Fruit fly (Drosophila melanogaster) whole organism, embryonic: ENCODE measurements around the gene Nepl13.

Experiments
- Atf6 ChIP-seq: fragments of 200-800 bp; sonication (Bioruptor generic); IDR thresholded peaks from 2 replicates; pipeline ENCODE4 v1.3.6; 2022; ENCODE audit warnings: missing biosample characterization, missing genetic modification characterization
- CG10209 ChIP-seq: fragments of 200-800 bp; sonication (Bioruptor generic); optimal IDR thresholded peaks from 3 replicates; lab custom pipeline; 2017; ENCODE audit warnings: missing biosample characterization, mild to moderate bottlenecking, missing genetic modification characterization, missing genetic modification reagents
- CG11696 ChIP-seq: fragments of 200-800 bp; sonication (Bioruptor generic); IDR thresholded peaks from 2 replicates; pipeline ENCODE4 v1.3.6; 2022; ENCODE audit warnings: missing biosample characterization, missing genetic modification characterization
- CG13424 ChIP-seq: fragments of 200-800 bp; sonication (Bioruptor generic); optimal IDR thresholded peaks from 2 replicates; lab custom pipeline; 2019; ENCODE audit warnings: missing biosample characterization, mild to moderate bottlenecking, missing genetic modification characterization, moderate library complexity
- CG14014 ChIP-seq: fragments of 200-800 bp; sonication (Bioruptor generic); IDR thresholded peaks from 2 replicates; pipeline ENCODE4 v1.3.6; 2022; ENCODE audit warnings: missing biosample characterization, missing genetic modification characterization
- CG14860 ChIP-seq: fragments of 200-800 bp; sonication (Bioruptor generic); IDR thresholded peaks from 3 replicates; pipeline ENCODE4 v1.3.6; 2022; ENCODE audit warnings: missing biosample characterization, missing genetic modification characterization; ENCODE audit not compliant: partially characterized antibody
- CG1529 ChIP-seq: fragments of 200-800 bp; sonication (Bioruptor generic); optimal IDR thresholded peaks from 3 replicates; lab custom pipeline; 2018; ENCODE audit warnings: missing biosample characterization, missing genetic modification characterization
- CG15696 ChIP-seq: fragments of 200-800 bp; sonication (Bioruptor generic); optimal IDR thresholded peaks from 2 replicates; lab custom pipeline; 2019; ENCODE audit warnings: missing biosample characterization, mild to moderate bottlenecking, missing genetic modification characterization, moderate library complexity
- CG16813 ChIP-seq: fragments of 200-800 bp; sonication (Bioruptor generic); IDR thresholded peaks from 3 replicates; pipeline ENCODE4 v1.3.6; 2022; ENCODE audit warnings: missing biosample characterization, missing genetic modification characterization; ENCODE audit not compliant: partially characterized antibody
- CG17802 ChIP-seq: fragments of 200-800 bp; sonication (Bioruptor generic); optimal IDR thresholded peaks from 2 replicates; lab custom pipeline; 2018; ENCODE audit warnings: missing biosample characterization, mild to moderate bottlenecking, missing genetic modification characterization, moderate library complexity
- CG17829 ChIP-seq: fragments of 200-800 bp; optimal IDR thresholded peaks from 2 replicates; lab custom pipeline; 2019; ENCODE audit warnings: missing biosample characterization, mild to moderate bottlenecking, missing genetic modification characterization, moderate library complexity
- CG18262 ChIP-seq: fragments of 200-800 bp; optimal IDR thresholded peaks from 3 replicates; lab custom pipeline; 2019; ENCODE audit warnings: missing biosample characterization, mild to moderate bottlenecking, missing genetic modification characterization, moderate library complexity
- CG4404 ChIP-seq: fragments of 200-800 bp; sonication (Bioruptor generic); IDR thresholded peaks from 2 replicates; pipeline ENCODE4 v1.3.6; 2022; ENCODE audit warnings: missing biosample characterization, missing genetic modification characterization
- CG7556 ChIP-seq: fragments of 200-800 bp; sonication (Bioruptor generic); optimal IDR thresholded peaks from 2 replicates; lab custom pipeline; 2017; ENCODE audit warnings: missing biosample characterization, mild to moderate bottlenecking, missing genetic modification characterization
- CG7963 ChIP-seq: fragments of 200-800 bp; sonication (Bioruptor generic); IDR thresholded peaks from 3 replicates; pipeline ENCODE4 v1.3.6; 2022; ENCODE audit warnings: missing biosample characterization, missing genetic modification characterization; ENCODE audit not compliant: partially characterized antibody
- CG8944 ChIP-seq: fragments of 200-800 bp; sonication (Bioruptor generic); optimal IDR thresholded peaks from 3 replicates; lab custom pipeline; 2016; ENCODE audit warnings: missing biosample characterization, missing genetic modification characterization
- D19B ChIP-seq: fragments of 200-800 bp; sonication (Bioruptor generic); optimal IDR thresholded peaks from 2 replicates; lab custom pipeline; 2017; ENCODE audit warnings: missing biosample characterization, mild to moderate bottlenecking, missing genetic modification characterization
- Dad ChIP-seq: fragments of 200-800 bp; sonication (Bioruptor generic); optimal IDR thresholded peaks from 3 replicates; lab custom pipeline; 2016; ENCODE audit warnings: missing biosample characterization, missing genetic modification characterization
- Fer1 ChIP-seq: fragments of 200-800 bp; sonication (Bioruptor generic); optimal IDR thresholded peaks from 2 replicates; lab custom pipeline; 2017; ENCODE audit warnings: missing biosample characterization, mild to moderate bottlenecking, missing genetic modification characterization
- HmgZ ChIP-seq: fragments of 200-800 bp; sonication (Bioruptor generic); optimal IDR thresholded peaks from 2 replicates; lab custom pipeline; 2018; ENCODE audit warnings: missing biosample characterization, mild to moderate bottlenecking, missing genetic modification characterization
- Hr51 ChIP-seq, 2 experiments: fragments of 200-800 bp; sonication (Bioruptor generic); optimal IDR thresholded peaks; 2 replicates in 1 of 2; 3 replicates in 1 of 2; lab custom pipeline; 2016 to 2018; ENCODE audit warnings: missing biosample characterization in 2 of 2, missing genetic modification characterization in 2 of 2, mild to moderate bottlenecking in 1 of 2, moderate library complexity in 1 of 2
- Lim3 ChIP-seq: fragments of 200-800 bp; sonication (Bioruptor generic); IDR thresholded peaks from 2 replicates; pipeline ENCODE4 v1.3.6; 2022; ENCODE audit warnings: missing biosample characterization, missing genetic modification characterization
- NC2β ChIP-seq: fragments of 200-800 bp; sonication (Bioruptor generic); optimal IDR thresholded peaks from 2 replicates; lab custom pipeline; 2016; ENCODE audit warnings: missing biosample characterization, missing genetic modification characterization
- Sry-δ ChIP-seq: fragments of 200-800 bp; sonication (Bioruptor generic); optimal IDR thresholded peaks from 2 replicates; lab custom pipeline; 2016; ENCODE audit warnings: missing biosample characterization, missing genetic modification characterization
- TFAM ChIP-seq: fragments of 200-800 bp; sonication (Bioruptor generic); optimal IDR thresholded peaks from 2 replicates; lab custom pipeline; 2017; ENCODE audit warnings: missing biosample characterization, missing genetic modification characterization, inconsistent platforms
- Tbp ChIP-seq: fragments of >200 bp; optimal IDR thresholded peaks from 2 replicates; lab custom pipeline; 2018; ENCODE audit warnings: missing biosample characterization, missing genetic modification characterization
- Vsx1 ChIP-seq: fragments of 200-800 bp; sonication (Bioruptor generic); optimal IDR thresholded peaks from 2 replicates; lab custom pipeline; 2017; ENCODE audit warnings: missing biosample characterization, mild to moderate bottlenecking, missing genetic modification characterization, missing genetic modification reagents
- ato ChIP-seq: fragments of 200-800 bp; sonication (Bioruptor generic); IDR thresholded peaks from 2 replicates; pipeline ENCODE4 v1.3.6; 2022; ENCODE audit warnings: missing biosample characterization, missing genetic modification characterization; ENCODE audit not compliant: partially characterized antibody
- crc ChIP-seq: fragments of 200-800 bp; sonication (Bioruptor generic); optimal IDR thresholded peaks from 2 replicates; lab custom pipeline; 2016; ENCODE audit warnings: missing biosample characterization, missing genetic modification characterization
- crol ChIP-seq: fragments of 200-800 bp; sonication (Bioruptor generic); IDR thresholded peaks from 2 replicates; pipeline ENCODE4 v1.3.6; 2022; ENCODE audit warnings: missing biosample characterization, missing genetic modification characterization
- da ChIP-seq: fragments of 200-800 bp; sonication (Bioruptor generic); optimal IDR thresholded peaks from 2 replicates; lab custom pipeline; 2016; ENCODE audit warnings: missing biosample characterization, missing genetic modification characterization
- dimm ChIP-seq: fragments of 200-800 bp; sonication (Bioruptor generic); IDR thresholded peaks from 2 replicates; pipeline ENCODE4 v1.3.6; 2022; ENCODE audit warnings: missing biosample characterization, missing genetic modification characterization
- fu2 ChIP-seq: fragments of 200-800 bp; sonication (Bioruptor generic); optimal IDR thresholded peaks from 2 replicates; lab custom pipeline; 2016; ENCODE audit warnings: missing biosample characterization, missing genetic modification characterization
- gfzf ChIP-seq: fragments of 200-800 bp; sonication (Bioruptor generic); optimal IDR thresholded peaks from 2 replicates; lab custom pipeline; 2016; ENCODE audit warnings: missing biosample characterization, mild to moderate bottlenecking, missing genetic modification characterization, moderate library complexity
- gro ChIP-seq: fragments of 200-800 bp; sonication (Bioruptor generic); optimal IDR thresholded peaks from 2 replicates; lab custom pipeline; 2016; ENCODE audit warnings: missing biosample characterization, missing genetic modification characterization
- gsb-n ChIP-seq: fragments of 200-800 bp; sonication (Bioruptor generic); optimal IDR thresholded peaks from 3 replicates; lab custom pipeline; 2018; ENCODE audit warnings: missing biosample characterization, mild to moderate bottlenecking, missing genetic modification characterization
- hb ChIP-seq: fragments of 200-800 bp; sonication (Bioruptor generic); IDR thresholded peaks from 3 replicates; pipeline ENCODE4 v1.3.6; 2022; ENCODE audit warnings: missing biosample characterization, missing genetic modification characterization; ENCODE audit not compliant: partially characterized antibody
- knrl ChIP-seq: fragments of 200-800 bp; sonication (Bioruptor generic); IDR thresholded peaks from 3 replicates; pipeline ENCODE4 v1.3.6; 2022; ENCODE audit warnings: missing biosample characterization, missing genetic modification characterization; ENCODE audit not compliant: partially characterized antibody
- nmo ChIP-seq: fragments of 200-800 bp; sonication (Bioruptor generic); optimal IDR thresholded peaks from 2 replicates; lab custom pipeline; 2018; ENCODE audit warnings: missing biosample characterization, mild to moderate bottlenecking, missing genetic modification characterization, moderate library complexity
- nom ChIP-seq: fragments of 200-800 bp; sonication (Bioruptor generic); optimal IDR thresholded peaks from 2 replicates; lab custom pipeline; 2017; ENCODE audit warnings: missing biosample characterization, missing genetic modification characterization, mild to moderate bottlenecking, moderate library complexity, missing genetic modification reagents
- onecut ChIP-seq: fragments of 200-800 bp; sonication (Bioruptor generic); IDR thresholded peaks from 2 replicates; pipeline ENCODE4 v1.3.6; 2022; ENCODE audit warnings: missing biosample characterization, missing genetic modification characterization
- pzg ChIP-seq: fragments of 200-800 bp; sonication (Bioruptor generic); optimal IDR thresholded peaks from 3 replicates; lab custom pipeline; 2018; ENCODE audit warnings: missing biosample characterization, mild to moderate bottlenecking, missing genetic modification characterization, moderate library complexity
- stwl ChIP-seq: fragments of 200-800 bp; sonication (Bioruptor generic); optimal IDR thresholded peaks from 3 replicates; lab custom pipeline; 2018; ENCODE audit warnings: missing biosample characterization, mild to moderate bottlenecking, missing genetic modification characterization, moderate library complexity
- tna ChIP-seq: fragments of 200-800 bp; sonication (Bioruptor generic); IDR thresholded peaks from 2 replicates; pipeline ENCODE4 v1.3.6; 2022; ENCODE audit warnings: missing biosample characterization, missing genetic modification characterization; ENCODE audit not compliant: partially characterized antibody
- vnd ChIP-seq: fragments of 200-800 bp; sonication (Bioruptor generic); IDR thresholded peaks from 3 replicates; pipeline ENCODE4 v1.3.6; 2022; ENCODE audit warnings: missing biosample characterization, missing genetic modification characterization; ENCODE audit not compliant: partially characterized antibody

Gene Nepl13

dm6 chr3R:22724149-22724973 lies 36.5 kb downstream of the Nepl13 start, which contains the start of gene Irp-1A (continued):
- no peak for TF ChIP-seq CG17802
- peak; percentile 23 for TF ChIP-seq D19B
- TF ChIP-seq CG14014 (GFP tag; lab: Robert Waterston, UW): peak; percentile 81
- peak; percentile 9 for TF ChIP-seq CG1529 (GFP tag; lab: Kevin White, UChicago)
- peak; percentile 58 for TF ChIP-seq gro
- peak; percentile 57 for TF ChIP-seq Vsx1 (GFP tag; lab: Kevin White, UChicago)
- TF ChIP-seq hb: peak; percentile 54; the same call in 1 of the 3 replicates
- TF ChIP-seq fu2 (GFP tag; lab: Kevin White, UChicago): no peak
- no peak for TF ChIP-seq TFAM
- TF ChIP-seq Fer1 (GFP tag; lab: Kevin White, UChicago): peak; percentile 76
- TF ChIP-seq CG7556 (GFP tag; lab: Kevin White, UChicago): peak; percentile 77
- peak; percentile 85 for TF ChIP-seq CG18262 (tag; lab: Kevin White, UChicago)
- no peak for TF ChIP-seq Lim3 (GFP tag; lab: Robert Waterston, UW)
- peak; percentile 41 for TF ChIP-seq ato (GFP tag; lab: Robert Waterston, UW)
- TF ChIP-seq CG15696 (tag; lab: Kevin White, UChicago): peak; percentile 60

- TF ChIP-seq CG4404 (GFP tag; lab: Robert Waterston, UW) (no peak), tna (GFP tag; lab: Robert Waterston, UW) (peak; percentile 58; the same call in 1 of the 2 replicates), CG11696 (no peak), HmgZ (peak; percentile 22), CG10209 (GFP tag; lab: Kevin White, UChicago) (no peak), onecut (GFP tag; lab: Robert Waterston, UW) (no peak), CG13424 (tag; lab: Kevin White, UChicago) (no peak), CG16813 (GFP tag; lab: Robert Waterston, UW) (peak; percentile 66), CG14860 (peak; percentile 8; the same call in 1 of the 3 replicates), gfzf (GFP tag; lab: Kevin White, UChicago) (peak; percentile 75), da (GFP tag; lab: Kevin White, UChicago) (no peak), hb (peak; percentile 67; the same call in 2 of the 3 replicates), pzg (GFP tag; lab: Kevin White, UChicago) (peak; percentile 70), nom (GFP tag; lab: Kevin White, UChicago) (peak; percentile 95), NC2β (no peak), CG7963 (GFP tag; lab: Robert Waterston, UW) (peak; percentile 55; the same call in 1 of the 3 replicates), Tbp (GFP tag; lab: Kevin White, UChicago) (no peak), nmo (GFP tag; lab: Kevin White, UChicago) (peak; percentile 21), gsb-n (tag; lab: Kevin White, UChicago) (peak; percentile 9), dimm (GFP tag; lab: Robert Waterston, UW) (no peak), ato (GFP tag; lab: Robert Waterston, UW) (peak; percentile 84), crc (no peak), stwl (tag; lab: Kevin White, UChicago) (peak; percentile 48), CG8944 (GFP tag; lab: Kevin White, UChicago) (no peak), vnd (GFP tag; lab: Robert Waterston, UW) (peak; percentile 38; the same call in 1 of the 3 replicates), CG17829 (tag; lab: Kevin White, UChicago) (peak; percentile 25), Atf6 (GFP tag; lab: Robert Waterston, UW) (no peak), knrl (GFP tag; lab: Robert Waterston, UW) (peak; percentile 54), Sry-δ (peak; percentile 53), Dad (GFP tag; lab: Kevin White, UChicago) (no peak), Hr51 (GFP tag; optimal IDR thresholded peaks at IDR 0.05; lab: Kevin White, UChicago) (no peak), Fer1 (GFP tag; lab: Kevin White, UChicago) (peak; percentile 16), crol (GFP tag; lab: Robert Waterston, UW) (no peak)
Measured at dm6 chr3R:22720808-22721306, 40.0 kb downstream of the Nepl13 start, which contains the start of gene wge. Gene wge (minus strand): TSS chr3R:22721150.
